Fruit fly (Drosophila melanogaster) whole organism, pupa: ENCODE measurements around the gene dpr5.

Experiments
- CG10348 ChIP-seq: fragments of 200-800 bp; sonication (Bioruptor generic); IDR thresholded peaks from 2 replicates; pipeline ENCODE4 v1.3.6; 2022; ENCODE audit warnings: missing biosample characterization, missing genetic modification characterization
- CG12605 ChIP-seq: fragments of 200-800 bp; sonication (Bioruptor generic); IDR thresholded peaks from 2 replicates; pipeline ENCODE4 v1.3.6; 2022; ENCODE audit warnings: missing biosample characterization, missing genetic modification characterization
- CG13204 ChIP-seq: fragments of 200-800 bp; sonication (Bioruptor generic); optimal IDR thresholded peaks from 2 replicates; lab custom pipeline; 2018; ENCODE audit warnings: missing biosample characterization, mild to moderate bottlenecking, missing genetic modification characterization, moderate library complexity
- CG14655 ChIP-seq: fragments of 200-800 bp; sonication (Bioruptor generic); optimal IDR thresholded peaks from 3 replicates; lab custom pipeline; 2017; ENCODE audit warnings: mild to moderate bottlenecking, missing biosample characterization, missing genetic modification reagents, missing genetic modification characterization
- CG17806 ChIP-seq: fragments of 200-800 bp; sonication (Bioruptor generic); optimal IDR thresholded peaks from 2 replicates; lab custom pipeline; 2018; ENCODE audit warnings: missing biosample characterization, mild to moderate bottlenecking, missing genetic modification characterization, moderate library complexity
- CG32121 ChIP-seq: fragments of 200-800 bp; sonication (Bioruptor generic); IDR thresholded peaks from 2 replicates; pipeline ENCODE4 v1.3.6; 2022; ENCODE audit warnings: missing biosample characterization, missing genetic modification characterization
- CG34367 ChIP-seq: fragments of 200-800 bp; sonication (Bioruptor generic); optimal IDR thresholded peaks from 2 replicates; lab custom pipeline; 2018; ENCODE audit warnings: missing biosample characterization, mild to moderate bottlenecking, missing genetic modification characterization
- CG4496 ChIP-seq: fragments of 200-800 bp; sonication (Bioruptor generic); IDR thresholded peaks from 3 replicates; pipeline ENCODE4 v1.3.6; 2022; ENCODE audit warnings: missing biosample characterization, missing genetic modification characterization
- CG8159 ChIP-seq: fragments of 200-800 bp; sonication (Bioruptor generic); optimal IDR thresholded peaks from 3 replicates; lab custom pipeline; 2018; ENCODE audit warnings: missing biosample characterization, mild to moderate bottlenecking, missing genetic modification characterization, moderate library complexity
- CG8301 ChIP-seq: fragments of 200-800 bp; sonication (Bioruptor generic); optimal IDR thresholded peaks from 2 replicates; lab custom pipeline; 2018; ENCODE audit warnings: missing biosample characterization, mild to moderate bottlenecking, missing genetic modification characterization
- CG9948 ChIP-seq: fragments of 200-800 bp; sonication (Bioruptor generic); optimal IDR thresholded peaks from 2 replicates; lab custom pipeline; 2018; ENCODE audit warnings: missing biosample characterization, mild to moderate bottlenecking, missing genetic modification characterization, moderate library complexity
- EcR ChIP-seq: fragments of 200-800 bp; sonication (Bioruptor generic); optimal IDR thresholded peaks from 3 replicates; lab custom pipeline; 2019; ENCODE audit warnings: missing biosample characterization, missing genetic modification characterization, mild to moderate bottlenecking, moderate library complexity, missing genetic modification reagents
- Ets98B ChIP-seq: fragments of 200-800 bp; sonication (Bioruptor generic); IDR thresholded peaks from 2 replicates; pipeline ENCODE4 v1.3.6; 2022; ENCODE audit warnings: missing biosample characterization, missing genetic modification characterization
- Pif1A ChIP-seq: fragments of 200-800 bp; sonication (Bioruptor generic); optimal IDR thresholded peaks from 3 replicates; lab custom pipeline; 2016; ENCODE audit warnings: missing biosample characterization, missing genetic modification characterization
- rn ChIP-seq: fragments of 200-800 bp; sonication (Bioruptor generic); IDR thresholded peaks from 2 replicates; pipeline ENCODE4 v1.3.6; 2022; ENCODE audit warnings: missing biosample characterization, missing genetic modification characterization

dpr5 gene

dm6 chr3R:11554982-11555381, 55.2 kb downstream of the dpr5 start:
- TF ChIP-seq CG8301 (tag; lab: Kevin White, UChicago) (no peak), CG13204 (GFP tag; lab: Kevin White, UChicago) (no peak), CG32121 (GFP tag; lab: Robert Waterston, UW) (no peak), CG8159 (tag; lab: Kevin White, UChicago) (no peak), CG10348 (GFP tag; lab: Robert Waterston, UW) (no peak), CG34367 (tag; lab: Kevin White, UChicago) (no peak), CG12605 (GFP tag; lab: Robert Waterston, UW) (no peak), CG17806 (tag; lab: Kevin White, UChicago) (no peak), Pif1A (GFP tag; lab: Kevin White, UChicago) (no peak), CG9948 (tag; lab: Kevin White, UChicago) (no peak), CG4496 (GFP tag; lab: Robert Waterston, UW) (no peak), rn (GFP tag; lab: Robert Waterston, UW) (no peak), CG14655 (GFP tag; lab: Kevin White, UChicago) (no peak), EcR (GFP tag; lab: Kevin White, UChicago) (no peak), Ets98B (GFP tag; lab: Robert Waterston, UW) (no peak)
